Worm (Caenorhabditis elegans) whole organism, late embryonic: ENCODE data around the gene T28A11.3.

ENCODE experiments used
- C08G9.2 ChIP-seq: sonication (generic microtip); optimal IDR thresholded peaks from 2 replicates; lab custom pipeline; 2016; ENCODE audit warnings: mild to moderate bottlenecking, missing genetic modification characterization, moderate library complexity, missing compliant biosample characterization
- C38D4.7 ChIP-seq: fragments of 200-800 bp; sonication (Bioruptor generic); optimal IDR thresholded peaks from 2 replicates; lab custom pipeline; 2018; ENCODE audit warnings: mild to moderate bottlenecking, missing genetic modification characterization, moderate library complexity, missing compliant biosample characterization
- K09A11.1 ChIP-seq: sonication (generic microtip); optimal IDR thresholded peaks from 2 replicates; lab custom pipeline; 2017; ENCODE audit warnings: antibody characterized with exemption, mild to moderate bottlenecking, missing genetic modification characterization, missing compliant biosample characterization; ENCODE audit not compliant: insufficient read depth
- T23F11.4 ChIP-seq: fragments of 200-800 bp; sonication (Bioruptor generic); optimal IDR thresholded peaks from 2 replicates; lab custom pipeline; 2018; ENCODE audit warnings: mild to moderate bottlenecking, missing genetic modification characterization, missing compliant biosample characterization
- Y22D7AL.16 ChIP-seq: sonication (generic microtip); optimal IDR thresholded peaks from 2 replicates; lab custom pipeline; 2016; ENCODE audit warnings: missing genetic modification characterization, missing compliant biosample characterization
- ama-1 ChIP-seq: fragments of 150-350 bp; optimal IDR thresholded peaks from 2 replicates; lab custom pipeline; 2014
- ceh-14 ChIP-seq: sonication (generic microtip); optimal IDR thresholded peaks from 2 replicates; lab custom pipeline; 2016; ENCODE audit warnings: missing genotype, missing genetic modification characterization, missing compliant biosample characterization
- ceh-18 ChIP-seq: sonication (generic microtip); optimal IDR thresholded peaks from 2 replicates; lab custom pipeline; 2016; ENCODE audit warnings: missing genetic modification characterization, missing compliant biosample characterization
- ceh-19 ChIP-seq: fragments of 200-800 bp; sonication (Bioruptor generic); optimal IDR thresholded peaks from 2 replicates; lab custom pipeline; 2018; ENCODE audit warnings: mild to moderate bottlenecking, missing genetic modification characterization, missing compliant biosample characterization
- ceh-2 ChIP-seq: sonication (generic microtip); optimal IDR thresholded peaks from 2 replicates; lab custom pipeline; 2016; ENCODE audit warnings: missing genotype, missing genetic modification characterization, missing compliant biosample characterization
- ceh-9 ChIP-seq: sonication (generic microtip); optimal IDR thresholded peaks from 2 replicates; lab custom pipeline; 2016; ENCODE audit warnings: mild to moderate bottlenecking, missing genetic modification characterization, inconsistent platforms, missing compliant biosample characterization
- dmd-4 ChIP-seq: sonication (generic microtip); optimal IDR thresholded peaks from 2 replicates; lab custom pipeline; 2016; ENCODE audit warnings: borderline replicate concordance, missing genetic modification characterization, missing compliant biosample characterization
- elt-2 ChIP-seq: sonication (generic microtip); optimal IDR thresholded peaks from 2 replicates; lab custom pipeline; 2016; ENCODE audit warnings: missing genetic modification reagents, missing genetic modification characterization, missing compliant biosample characterization
- elt-4 ChIP-seq: sonication (generic microtip); optimal IDR thresholded peaks from 2 replicates; lab custom pipeline; 2016; ENCODE audit warnings: missing genetic modification characterization, missing compliant biosample characterization
- ets-4 ChIP-seq: sonication (generic microtip); optimal IDR thresholded peaks from 2 replicates; lab custom pipeline; 2016; ENCODE audit warnings: missing genetic modification characterization, missing compliant biosample characterization
- fkh-10 ChIP-seq: fragments of 150-350 bp; optimal IDR thresholded peaks from 2 replicates; lab custom pipeline; 2014; ENCODE audit warnings: missing biosample characterization, missing genetic modification reagents, missing genetic modification characterization
- fkh-6 ChIP-seq: sonication (generic microtip); optimal IDR thresholded peaks from 2 replicates; lab custom pipeline; 2016; ENCODE audit warnings: missing genetic modification characterization, missing compliant biosample characterization
- gmeb-2 ChIP-seq: sonication (generic microtip); optimal IDR thresholded peaks from 2 replicates; lab custom pipeline; 2016; ENCODE audit warnings: missing genetic modification characterization, inconsistent platforms, missing compliant biosample characterization
- hlh-15 ChIP-seq: sonication (generic microtip); optimal IDR thresholded peaks from 2 replicates; lab custom pipeline; 2016; ENCODE audit warnings: missing genetic modification characterization, missing compliant biosample characterization
- hlh-30 ChIP-seq: sonication (generic microtip); optimal IDR thresholded peaks from 2 replicates; lab custom pipeline; 2017; ENCODE audit warnings: antibody characterized with exemption, missing genetic modification characterization, missing compliant biosample characterization; ENCODE audit not compliant: insufficient read depth
- lim-6 ChIP-seq: sonication (generic microtip); optimal IDR thresholded peaks from 2 replicates; lab custom pipeline; 2016; ENCODE audit warnings: missing genetic modification characterization, missing compliant biosample characterization
- lin-11 ChIP-seq: fragments of 200-800 bp; sonication (Bioruptor generic); optimal IDR thresholded peaks from 2 replicates; lab custom pipeline; 2018; ENCODE audit warnings: mild to moderate bottlenecking, missing genetic modification characterization, missing compliant biosample characterization
- madf-2 ChIP-seq: sonication (generic microtip); optimal IDR thresholded peaks from 2 replicates; lab custom pipeline; 2017; ENCODE audit warnings: missing genetic modification characterization, missing compliant biosample characterization
- mec-3 ChIP-seq: sonication (generic microtip); optimal IDR thresholded peaks from 2 replicates; lab custom pipeline; 2016; ENCODE audit warnings: borderline replicate concordance, missing genetic modification characterization, missing compliant biosample characterization
- nhr-11 ChIP-seq: fragments of 150-350 bp; optimal IDR thresholded peaks from 2 replicates; lab custom pipeline; 2014; ENCODE audit warnings: missing biosample characterization, missing genetic modification characterization
- odd-2 ChIP-seq: sonication (generic microtip); optimal IDR thresholded peaks from 2 replicates; lab custom pipeline; 2017; ENCODE audit warnings: antibody characterized with exemption, mild to moderate bottlenecking, missing genetic modification characterization, missing compliant biosample characterization
- pat-9 ChIP-seq: fragments of 200-800 bp; sonication (Bioruptor generic); optimal IDR thresholded peaks from 2 replicates; lab custom pipeline; 2018; ENCODE audit warnings: mild to moderate bottlenecking, missing genetic modification characterization, moderate library complexity, missing compliant biosample characterization
- pax-1 ChIP-seq: fragments of 150-350 bp; optimal IDR thresholded peaks from 2 replicates; lab custom pipeline; 2014; ENCODE audit warnings: missing biosample characterization, missing genetic modification characterization
- pha-4 ChIP-seq: fragments of 150-350 bp; optimal IDR thresholded peaks from 2 replicates; lab custom pipeline; 2018; ENCODE audit warnings: missing biosample characterization, missing genetic modification reagents, missing genetic modification characterization
- rnt-1 ChIP-seq: sonication (generic microtip); optimal IDR thresholded peaks from 2 replicates; lab custom pipeline; 2016; ENCODE audit warnings: missing genetic modification characterization, missing compliant biosample characterization
- syd-9 ChIP-seq: sonication (generic microtip); optimal IDR thresholded peaks from 2 replicates; lab custom pipeline; 2016; ENCODE audit warnings: mild to moderate bottlenecking, missing genetic modification characterization, moderate library complexity, missing compliant biosample characterization
- tbx-2 ChIP-seq: sonication (generic microtip); optimal IDR thresholded peaks from 2 replicates; lab custom pipeline; 2016; ENCODE audit warnings: missing genetic modification characterization, missing compliant biosample characterization
- unc-3 ChIP-seq, 2 experiments: fragments of 200-800 bp in 1 of 2; sonication (Bioruptor generic) in 1 of 2; sonication (generic microtip) in 1 of 2; conservative IDR thresholded peaks in 1 of 2; optimal IDR thresholded peaks in 1 of 2; 2 replicates each; pipeline versions ENCODE4 v1.3.6 to Lab custom; 2016 to 2022; ENCODE audit warnings: missing compliant biosample characterization in 2 of 2, missing genetic modification characterization in 2 of 2, missing genetic modification reagents in 1 of 2
- unc-86 ChIP-seq: sonication (generic microtip); optimal IDR thresholded peaks from 2 replicates; lab custom pipeline; 2016; ENCODE audit warnings: missing genetic modification characterization, missing compliant biosample characterization
- ztf-16 ChIP-seq: sonication (generic microtip); optimal IDR thresholded peaks from 2 replicates; lab custom pipeline; 2017; ENCODE audit warnings: missing genetic modification characterization, missing compliant biosample characterization

T28A11.3 gene

ce11 chrV:3299437-3299836 is 24.3 kb downstream of the T28A11.3 start (continued):
- TF ChIP-seq madf-2: no peak
- no peak for TF ChIP-seq fkh-6 (tag; lab: Kevin White, UChicago)

DNA sequence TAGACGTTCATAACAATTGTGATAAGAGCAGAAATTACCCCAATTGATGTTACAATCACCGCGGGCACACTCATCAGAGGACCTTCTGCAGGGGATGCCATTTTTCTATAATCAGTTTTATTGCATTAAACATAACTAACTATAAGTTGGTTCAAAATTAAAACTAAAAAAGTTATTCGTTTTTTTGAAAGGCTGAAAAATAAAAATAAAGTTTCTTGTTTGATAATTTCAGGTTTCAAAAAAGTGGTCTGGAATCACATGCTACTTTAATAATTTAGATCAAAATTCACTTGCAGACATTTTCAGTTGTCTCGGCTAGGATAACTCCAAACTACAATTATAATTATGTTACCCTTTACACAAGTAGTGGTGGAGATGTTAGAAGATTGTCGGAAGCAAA is 26.8 kb downstream of the T28A11.3 start, which contains the start of gene srbc-1:
srbc-1 (minus strand) TSS at position 101 of the 400 bp plus-strand sequence.
- TF ChIP-seq ceh-19 (GFP tag; lab: Kevin White, UChicago): no peak
- no peak for TF ChIP-seq dmd-4 (tag; lab: Kevin White, UChicago)
- TF ChIP-seq pha-4 (tag; lab: Kevin White, UChicago): no peak
- TF ChIP-seq elt-2 (tag; lab: Kevin White, UChicago): no peak
- TF ChIP-seq syd-9 (tag; lab: Kevin White, UChicago): no peak
- TF ChIP-seq ceh-9 (tag; lab: Kevin White, UChicago): no peak
- no peak for TF ChIP-seq Y22D7AL.16 (tag; lab: Kevin White, UChicago)
- no peak for TF ChIP-seq hlh-15 (tag; lab: Kevin White, UChicago)
- TF ChIP-seq unc-86 (tag; lab: Kevin White, UChicago): no peak
- TF ChIP-seq ets-4 (tag; lab: Kevin White, UChicago): no peak
- TF ChIP-seq C08G9.2 (tag; lab: Kevin White, UChicago): no peak
- no peak for TF ChIP-seq pat-9 (tag; lab: Kevin White, UChicago)
- no peak for TF ChIP-seq K09A11.1 (tag; lab: Kevin White, UChicago)
- TF ChIP-seq ama-1 (lab: Kevin White, UChicago): no peak

DNA sequence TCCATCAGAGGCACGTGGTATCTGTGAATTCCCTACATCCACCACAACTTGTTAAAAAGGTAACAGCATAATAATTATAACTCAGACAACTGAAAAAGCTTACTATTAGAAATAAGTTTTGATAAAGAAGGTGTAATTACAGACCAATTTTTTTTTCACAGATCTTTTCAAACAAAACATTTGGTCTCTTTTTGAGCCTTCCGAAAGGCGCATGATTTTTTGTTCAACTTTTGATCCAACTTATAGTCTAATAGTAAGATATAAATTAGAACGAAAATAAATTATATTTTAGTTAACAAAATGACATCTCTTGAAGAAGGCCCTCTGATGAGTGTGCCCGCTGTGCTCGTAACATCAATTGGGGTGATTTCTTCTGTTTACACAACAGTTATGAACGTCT is 33.0 kb downstream of the T28A11.3 start, which contains the start of gene srbc-3:
srbc-3 (plus strand) TSS at position 301 of the 400 bp plus-strand sequence.
- TF ChIP-seq nhr-11 (tag; lab: Kevin White, UChicago) (no peak), syd-9 (tag; lab: Kevin White, UChicago) (no peak), odd-2 (tag; lab: Kevin White, UChicago) (no peak), lim-6 (tag; lab: Kevin White, UChicago) (no peak), gmeb-2 (no peak), fkh-10 (no peak), ceh-14 (tag; lab: Kevin White, UChicago) (no peak), pax-1 (no peak), T23F11.4 (no peak), ama-1 (lab: Kevin White, UChicago) (no peak), elt-4 (no peak), mec-3 (tag; lab: Kevin White, UChicago) (no peak), Y22D7AL.16 (tag; lab: Kevin White, UChicago) (no peak), ceh-18 (no peak), ceh-2 (tag; lab: Kevin White, UChicago) (no peak), dmd-4 (tag; lab: Kevin White, UChicago) (no peak), tbx-2 (tag; lab: Kevin White, UChicago) (no peak)

ce11 chrV:3312067-3312666 is 37.0 kb downstream of the T28A11.3 start, which contains the start of gene arrd-18:
Gene arrd-18 (minus strand): TSS chrV:3312117.
- TF ChIP-seq lin-11 (tag; lab: Kevin White, UChicago) (no peak), ceh-14 (tag; lab: Kevin White, UChicago) (peak; percentile 15)

- TF ChIP-seq ztf-16 (tag; lab: Kevin White, UChicago) (no peak), pax-1 (peak; percentile 8)
These were observed 40.2 kb downstream of the T28A11.3 start, which contains the start of gene arrd-19 for ce11 chrV:3315308-3315707. Gene arrd-19 (minus strand): TSS chrV:3315516.

DNA sequence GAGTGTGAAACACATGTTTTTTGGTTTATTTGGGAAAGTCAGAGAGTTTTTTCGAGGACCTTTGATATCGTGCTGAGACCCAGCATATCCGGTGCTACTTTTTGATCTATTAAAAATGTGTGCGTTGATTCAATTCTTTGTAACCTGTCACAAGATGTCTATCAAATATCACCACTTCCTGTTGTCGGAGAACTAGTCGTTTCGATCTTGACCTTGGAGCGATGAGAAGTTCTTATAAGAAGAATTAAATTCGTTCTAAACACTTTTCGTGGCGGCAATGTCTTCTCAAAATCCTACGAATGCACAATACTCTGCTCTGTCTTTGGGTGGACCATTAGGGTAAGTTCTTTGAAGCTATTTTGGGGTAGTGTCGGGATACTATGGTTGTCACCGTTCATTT is 41.0 kb downstream of the T28A11.3 start, which contains the start of gene F35F10.1:
F35F10.1 (plus strand) TSS at position 200 of the 400 bp plus-strand sequence.
- TF ChIP-seq unc-3 (GFP tag; conservative IDR thresholded peaks at IDR 0.05; lab: Robert Waterston, UW) (no peak), unc-3 (tag; optimal IDR thresholded peaks at IDR 0.05; lab: Kevin White, UChicago) (no peak), rnt-1 (no peak), C38D4.7 (GFP tag; lab: Kevin White, UChicago) (no peak), pat-9 (tag; lab: Kevin White, UChicago) (no peak), hlh-30 (tag; lab: Kevin White, UChicago) (no peak)
